Worm (Caenorhabditis elegans) whole organism, L3 larva: ENCODE data around the gene mks-1.

Experiments
- R02D3.7 ChIP-seq: fragments of 150-350 bp; optimal IDR thresholded peaks from 2 replicates; lab custom pipeline; 2014; ENCODE audit warnings: missing biosample characterization, missing genetic modification characterization
- ZK546.5 ChIP-seq: sonication (generic microtip); optimal IDR thresholded peaks from 2 replicates; lab custom pipeline; 2017; ENCODE audit warnings: missing biosample characterization, missing genetic modification characterization
- aly-2 ChIP-seq: fragments of 150-350 bp; optimal IDR thresholded peaks from 2 replicates; lab custom pipeline; 2014; ENCODE audit warnings: missing biosample characterization, missing genetic modification characterization
- ceh-16 ChIP-seq: sonication (generic microtip); optimal IDR thresholded peaks from 2 replicates; lab custom pipeline; 2017; ENCODE audit warnings: missing biosample characterization, missing genetic modification characterization
- ceh-28 ChIP-seq: fragments of 150-350 bp; optimal IDR thresholded peaks from 2 replicates; lab custom pipeline; 2014; ENCODE audit warnings: missing biosample characterization, missing genetic modification reagents, missing genetic modification characterization
- daf-12 ChIP-seq: fragments of 150-350 bp; optimal IDR thresholded peaks from 2 replicates; lab custom pipeline; 2014; ENCODE audit warnings: missing biosample characterization, missing genetic modification reagents, missing genetic modification characterization
- egl-27 ChIP-seq: sonication (generic microtip); optimal IDR thresholded peaks from 4 replicates; lab custom pipeline; 2017; ENCODE audit warnings: missing biosample characterization, missing genetic modification reagents, missing genetic modification characterization
- egl-5 ChIP-seq: fragments of 150-350 bp; optimal IDR thresholded peaks from 2 replicates; lab custom pipeline; 2017; ENCODE audit warnings: missing biosample characterization, missing genetic modification reagents, missing genetic modification characterization, inconsistent platforms
- elt-1 ChIP-seq: fragments of 150-350 bp; optimal IDR thresholded peaks from 2 replicates; lab custom pipeline; 2014; ENCODE audit warnings: missing biosample characterization, missing genetic modification characterization
- elt-2 ChIP-seq: sonication (generic microtip); optimal IDR thresholded peaks from 2 replicates; lab custom pipeline; 2016; ENCODE audit warnings: missing genetic modification reagents, mild to moderate bottlenecking, missing genetic modification characterization, missing compliant biosample characterization
- elt-3 ChIP-seq, 3 experiments: fragments of 150-350 bp in 1 of 3; sonication (generic microtip) in 2 of 3; optimal IDR thresholded peaks; 2 replicates in 2 of 3; 4 replicates in 1 of 3; lab custom pipeline; 2014 to 2017; ENCODE audit warnings: missing biosample characterization in 3 of 3, missing genetic modification characterization in 3 of 3
- fkh-2 ChIP-seq: fragments of 150-350 bp; optimal IDR thresholded peaks from 2 replicates; lab custom pipeline; 2014; ENCODE audit warnings: missing biosample characterization, missing genetic modification reagents, missing genetic modification characterization
- fos-1 ChIP-seq: fragments of 150-350 bp; optimal IDR thresholded peaks from 2 replicates; lab custom pipeline; 2014; ENCODE audit warnings: missing biosample characterization, missing genetic modification characterization
- hmg-11 ChIP-seq: sonication (generic microtip); optimal IDR thresholded peaks from 2 replicates; lab custom pipeline; 2016; ENCODE audit warnings: missing genetic modification characterization, missing compliant biosample characterization
- lin-15B ChIP-seq: fragments of 150-350 bp; optimal IDR thresholded peaks from 2 replicates; lab custom pipeline; 2014; ENCODE audit warnings: missing biosample characterization, missing genetic modification characterization
- lin-39 ChIP-seq: fragments of 150-350 bp; optimal IDR thresholded peaks from 2 replicates; lab custom pipeline; 2018; ENCODE audit warnings: missing biosample characterization, missing genetic modification reagents, missing genetic modification characterization
- lsy-12 ChIP-seq: sonication (generic microtip); optimal IDR thresholded peaks from 2 replicates; lab custom pipeline; 2016; ENCODE audit warnings: mild to moderate bottlenecking, missing genetic modification characterization, missing compliant biosample characterization
- mdl-1 ChIP-seq: fragments of 150-350 bp; optimal IDR thresholded peaks from 2 replicates; lab custom pipeline; 2014; ENCODE audit warnings: missing biosample characterization, missing genetic modification characterization
- mml-1 ChIP-seq: fragments of 150-350 bp; sonication (generic microtip); optimal IDR thresholded peaks from 3 replicates; lab custom pipeline; 2014; ENCODE audit warnings: missing biosample characterization, missing genetic modification characterization
- nfya-1 ChIP-seq: sonication (generic microtip); optimal IDR thresholded peaks from 2 replicates; lab custom pipeline; 2017; ENCODE audit warnings: missing genetic modification characterization, mild to moderate bottlenecking, missing compliant biosample characterization, antibody characterized with exemption, moderate library complexity; ENCODE audit not compliant: insufficient read depth
- nhr-12 ChIP-seq: fragments of 150-350 bp; optimal IDR thresholded peaks from 2 replicates; lab custom pipeline; 2014; ENCODE audit warnings: missing biosample characterization, missing genetic modification characterization
- nhr-237 ChIP-seq: fragments of 150-350 bp; optimal IDR thresholded peaks from 2 replicates; lab custom pipeline; 2014; ENCODE audit warnings: missing biosample characterization, missing genetic modification characterization
- nhr-25 ChIP-seq: sonication (generic microtip); optimal IDR thresholded peaks from 2 replicates; lab custom pipeline; 2017; ENCODE audit warnings: missing biosample characterization, missing genetic modification characterization
- nhr-28 ChIP-seq: fragments of 150-350 bp; optimal IDR thresholded peaks from 2 replicates; lab custom pipeline; 2014; ENCODE audit warnings: missing biosample characterization, missing genetic modification characterization
- nhr-43 ChIP-seq: sonication (generic microtip); optimal IDR thresholded peaks from 2 replicates; lab custom pipeline; 2016; ENCODE audit warnings: mild to moderate bottlenecking, missing genetic modification characterization, missing compliant biosample characterization; ENCODE audit not compliant: poor library complexity, severe bottlenecking
- nhr-77 ChIP-seq: fragments of 150-350 bp; optimal IDR thresholded peaks from 2 replicates; lab custom pipeline; 2014; ENCODE audit warnings: missing biosample characterization, missing genetic modification characterization
- pqm-1 ChIP-seq: fragments of 150-350 bp; optimal IDR thresholded peaks from 2 replicates; lab custom pipeline; 2017; ENCODE audit warnings: missing biosample characterization, missing genetic modification characterization, inconsistent platforms
- sea-2 ChIP-seq: fragments of 150-350 bp; sonication (generic microtip); optimal IDR thresholded peaks from 4 replicates; lab custom pipeline; 2014; ENCODE audit warnings: missing biosample characterization, missing genetic modification reagents, missing genetic modification characterization
- skn-1 ChIP-seq: fragments of 150-350 bp; optimal IDR thresholded peaks from 2 replicates; lab custom pipeline; 2014; ENCODE audit warnings: missing biosample characterization, missing genetic modification characterization
- snpc-4 ChIP-seq: fragments of 150-350 bp; optimal IDR thresholded peaks from 2 replicates; lab custom pipeline; 2014; ENCODE audit warnings: missing biosample characterization, missing genetic modification characterization
- unc-39 ChIP-seq: sonication (generic microtip); optimal IDR thresholded peaks from 4 replicates; lab custom pipeline; 2017; ENCODE audit warnings: missing biosample characterization, missing genetic modification characterization
- zag-1 ChIP-seq: fragments of 150-350 bp; optimal IDR thresholded peaks from 2 replicates; lab custom pipeline; 2014; ENCODE audit warnings: missing biosample characterization, missing genetic modification characterization
- ztf-11 ChIP-seq: fragments of 150-350 bp; optimal IDR thresholded peaks from 2 replicates; lab custom pipeline; 2014; ENCODE audit warnings: missing biosample characterization, missing genetic modification characterization
- ztf-4 ChIP-seq: fragments of 150-350 bp; optimal IDR thresholded peaks from 2 replicates; lab custom pipeline; 2014; ENCODE audit warnings: missing biosample characterization, missing genetic modification characterization

mks-1 gene

DNA sequence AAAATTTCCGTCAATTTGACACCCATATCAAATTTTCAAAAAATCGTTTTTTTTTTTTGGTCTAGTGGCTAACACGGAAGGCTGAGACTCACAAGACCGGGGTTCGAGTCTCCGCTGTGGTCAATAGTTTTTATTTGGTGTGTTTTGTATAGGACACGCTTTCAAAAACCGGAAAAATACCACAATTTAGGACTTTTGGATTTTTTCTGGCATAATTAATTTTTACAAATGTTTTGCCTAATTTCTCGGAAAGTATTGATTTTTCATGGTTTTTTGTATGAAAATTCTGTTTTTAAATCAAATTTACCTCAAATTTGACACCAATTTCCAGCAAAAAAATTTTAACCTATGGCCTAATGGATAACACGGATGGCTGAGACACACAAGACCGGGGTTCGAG is at the start of gene mks-1:
Gene mks-1 (plus strand): TSS at position 301 of the 400 bp plus-strand sequence.
- no peak for TF ChIP-seq egl-5 (tag; lab: Kevin White, UChicago)
- TF ChIP-seq ZK546.5 = no peak
- no peak for TF ChIP-seq elt-3 (tag; optimal IDR thresholded peaks at IDR 0.05; lab: Kevin White, UChicago)
- no peak for TF ChIP-seq elt-2

DNA sequence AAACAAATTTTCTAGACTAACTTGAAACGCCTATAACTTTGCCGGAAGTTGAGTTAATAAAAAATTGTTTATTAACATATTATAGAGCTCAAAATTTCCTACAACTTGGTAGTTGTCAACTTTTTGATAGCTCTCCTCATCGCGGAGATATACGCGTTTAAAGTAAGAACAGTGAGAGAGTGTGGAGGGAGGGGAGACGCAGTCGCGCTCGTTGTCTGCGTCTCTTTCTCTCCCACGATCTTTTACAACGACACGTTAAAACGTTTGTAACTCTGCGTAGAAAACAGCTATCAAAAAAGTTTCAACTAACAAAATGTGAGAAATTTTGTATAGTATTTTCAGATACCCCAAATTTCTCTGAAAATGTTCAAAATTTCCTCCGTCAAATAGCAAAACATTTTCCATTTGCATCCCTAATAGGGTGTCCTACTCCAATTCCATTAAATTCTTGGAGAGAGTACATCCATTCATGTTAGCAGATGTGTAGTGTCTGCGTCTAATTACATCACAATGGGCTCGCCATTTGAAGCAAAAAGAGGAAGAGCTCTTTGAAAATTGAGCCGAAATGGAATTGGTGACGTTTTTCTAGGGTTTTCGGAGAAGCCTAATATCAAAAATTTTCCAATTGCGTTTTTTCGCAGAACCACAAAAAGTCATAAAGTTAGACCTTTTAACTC is 49.6 kb upstream of the mks-1 start:
- TF ChIP-seq nfya-1 (no peak), mml-1 (tag; lab: Kevin White, UChicago) (no peak), mdl-1 (no peak), elt-1 (tag; lab: Kevin White, UChicago) (no peak), nhr-12 (tag; lab: Kevin White, UChicago) (no peak), R02D3.7 (tag; lab: Kevin White, UChicago) (no peak), nhr-237 (no peak), nhr-28 (tag; lab: Kevin White, UChicago) (no peak), fkh-2 (tag; lab: Kevin White, UChicago) (no peak), lin-15B (no peak), aly-2 (no peak), snpc-4 (tag; lab: Kevin White, UChicago) (no peak), unc-39 (no peak), skn-1 (no peak), sea-2 (GFP tag; lab: Kevin White, UChicago) (no peak), zag-1 (tag; lab: Kevin White, UChicago) (no peak), nhr-43 (no peak), lin-39 (tag; lab: Kevin White, UChicago) (no peak)
- TF ChIP-seq, all 47 proteins: peak for 0

DNA sequence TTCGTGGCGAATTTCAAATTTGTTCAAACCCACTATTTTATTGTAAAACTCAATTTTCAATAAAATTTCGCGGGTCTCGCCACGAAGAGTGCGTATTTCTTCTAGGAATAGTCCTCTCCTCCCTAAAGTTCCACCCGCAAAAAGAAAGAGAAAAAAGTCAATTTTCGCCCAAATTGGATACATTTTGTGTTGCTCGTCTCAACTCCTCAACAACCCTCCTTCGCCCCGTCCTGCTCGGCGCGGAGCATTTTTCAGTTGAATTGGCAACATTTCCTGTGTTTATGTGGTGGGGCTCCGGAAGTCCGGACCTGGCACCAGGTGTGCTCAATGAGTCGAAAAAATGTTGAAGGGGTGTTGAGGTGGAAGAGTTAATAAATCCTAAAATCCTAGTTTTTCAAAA is 48.0 kb upstream of the mks-1 start:
- TF ChIP-seq nfya-1 (peak; percentile 3), egl-5 (tag; lab: Kevin White, UChicago) (no peak)

DNA sequence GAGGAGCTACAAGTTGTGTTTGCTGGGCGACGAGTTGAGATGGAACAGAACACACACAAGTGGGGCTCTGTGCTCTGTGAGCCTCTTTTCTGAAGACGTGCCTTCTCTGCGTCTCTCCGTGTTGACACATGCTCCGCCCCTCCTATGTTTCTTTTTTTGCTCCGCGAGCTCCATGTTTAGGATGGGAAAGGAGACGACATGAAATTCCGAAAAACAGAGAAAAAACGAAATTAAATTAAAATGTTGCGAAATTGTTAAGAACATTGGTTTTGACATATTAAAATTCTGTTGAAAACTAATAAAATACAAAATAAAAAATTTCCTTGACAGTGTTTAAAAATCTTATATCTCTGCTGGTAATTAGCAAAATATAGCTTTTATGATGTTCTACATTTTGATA is 46.9 kb upstream of the mks-1 start, which contains the start of gene mec-12:
Gene mec-12 (minus strand): TSS at position 91 of the 400 bp plus-strand sequence.
- TF ChIP-seq nfya-1 (peak; percentile 58), pqm-1 (tag; lab: Kevin White, UChicago) (no peak), hmg-11 (peak; percentile 19)

DNA sequence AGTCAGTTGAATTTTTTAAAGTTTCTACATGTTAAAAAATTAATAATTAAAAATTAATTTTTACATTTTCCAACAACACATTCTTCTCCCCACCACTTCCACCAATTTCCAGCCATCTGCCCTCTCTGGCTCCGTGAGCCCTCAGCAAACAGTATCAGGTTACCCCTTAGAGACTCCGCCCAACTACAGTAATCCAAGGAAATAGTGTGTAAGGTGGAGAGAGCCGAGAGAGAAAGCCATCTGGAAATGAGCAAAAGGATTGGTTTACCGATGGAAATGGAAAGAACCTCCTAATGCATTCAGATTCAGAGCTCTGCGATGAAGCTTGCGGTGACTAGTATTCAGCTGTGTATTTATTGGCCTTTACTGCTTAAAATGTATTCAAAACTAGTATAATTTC is 45.9 kb upstream of the mks-1 start:
- TF ChIP-seq aly-2 = no peak
- no peak for TF ChIP-seq nhr-12 (tag; lab: Kevin White, UChicago)
- TF ChIP-seq ztf-11 (tag; lab: Kevin White, UChicago) = no peak
- TF ChIP-seq ceh-16 = no peak
- TF ChIP-seq nhr-77 = no peak
- no peak for TF ChIP-seq sea-2 (GFP tag; lab: Kevin White, UChicago)
- TF ChIP-seq lsy-12 (tag; lab: Kevin White, UChicago) = no peak
- TF ChIP-seq unc-39 = no peak
- no peak for TF ChIP-seq hmg-11
- TF ChIP-seq nhr-237 = no peak
- no peak for TF ChIP-seq nhr-25
- TF ChIP-seq zag-1 (tag; lab: Kevin White, UChicago) = no peak
- TF ChIP-seq fos-1 (tag; lab: Kevin White, UChicago) = no peak
- no peak for TF ChIP-seq mml-1 (tag; lab: Kevin White, UChicago)
- TF ChIP-seq nfya-1 = no peak
- TF ChIP-seq egl-27 (tag; lab: Kevin White, UChicago) = no peak
- TF ChIP-seq fkh-2 (tag; lab: Kevin White, UChicago) = no peak
- no peak for TF ChIP-seq egl-5 (tag; lab: Kevin White, UChicago)
- no peak for TF ChIP-seq ztf-4 (tag; lab: Kevin White, UChicago)
- no peak for TF ChIP-seq daf-12 (tag; lab: Kevin White, UChicago)

DNA sequence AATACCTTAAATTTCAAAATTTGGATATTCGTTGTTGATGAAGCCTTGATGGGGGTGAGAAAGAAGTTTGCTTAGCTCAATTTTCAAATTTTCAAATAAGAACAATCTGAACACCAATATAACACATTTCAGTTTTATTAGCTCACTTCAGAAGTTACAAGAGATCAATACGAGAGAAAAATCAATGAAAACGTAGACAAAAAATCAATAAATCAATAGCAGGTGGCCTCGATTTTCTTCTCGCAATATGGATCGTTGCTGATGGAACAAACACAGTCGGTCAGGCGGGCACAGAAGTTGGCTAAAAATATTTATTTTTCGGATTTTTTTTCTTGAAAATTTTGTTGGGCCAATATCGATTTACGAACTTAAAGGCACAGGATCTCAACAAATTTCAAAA is 44.0 kb upstream of the mks-1 start:
- TF ChIP-seq elt-3 (tag; optimal IDR thresholded peaks at IDR 0.05; lab: Kevin White, UChicago) = no peak
- no peak for TF ChIP-seq lin-15B
- peak; percentile 81 for TF ChIP-seq ceh-28
- TF ChIP-seq, all 47 proteins: peak for 1
